Fruit fly (Drosophila melanogaster) whole organism, embryonic: ENCODE measurements around the gene CG13144.

Source experiments
- Atf6 ChIP-seq: fragments of 200-800 bp; sonication (Bioruptor generic); IDR thresholded peaks from 2 replicates; pipeline ENCODE4 v1.3.6; 2022; ENCODE audit warnings: missing biosample characterization, missing genetic modification characterization
- Awh ChIP-seq: fragments of 200-800 bp; sonication (Bioruptor generic); IDR thresholded peaks from 2 replicates; pipeline ENCODE4, ENCODE4 v1.3.6; 2022; ENCODE audit warnings: missing biosample characterization, missing genetic modification characterization
- Blimp-1 ChIP-seq: fragments of 200-800 bp; sonication (Bioruptor generic); optimal IDR thresholded peaks from 3 replicates; lab custom pipeline; 2018; ENCODE audit warnings: missing biosample characterization, missing genetic modification characterization, mild to moderate bottlenecking, moderate library complexity, missing genetic modification reagents
- CG11560 ChIP-seq: fragments of 200-800 bp; sonication (Bioruptor generic); IDR thresholded peaks from 3 replicates; pipeline ENCODE4 v1.3.6; 2022; ENCODE audit warnings: missing biosample characterization, missing genetic modification characterization
- CG11695 ChIP-seq: fragments of 200-800 bp; sonication (Bioruptor generic); IDR thresholded peaks from 3 replicates; pipeline ENCODE4 v1.3.6; 2022; ENCODE audit warnings: missing biosample characterization, missing genetic modification characterization
- CG12104 ChIP-seq: fragments of 200-800 bp; sonication (Bioruptor generic); optimal IDR thresholded peaks from 3 replicates; lab custom pipeline; 2016; ENCODE audit warnings: missing biosample characterization, missing genetic modification characterization
- CG15269 ChIP-seq: fragments of 200-800 bp; sonication (Bioruptor generic); optimal IDR thresholded peaks from 2 replicates; lab custom pipeline; 2018; ENCODE audit warnings: missing biosample characterization, mild to moderate bottlenecking, missing genetic modification characterization, moderate library complexity
- CG15601 ChIP-seq: fragments of 200-800 bp; sonication (Bioruptor generic); optimal IDR thresholded peaks from 3 replicates; lab custom pipeline; 2019; ENCODE audit warnings: missing biosample characterization, mild to moderate bottlenecking, missing genetic modification characterization, moderate library complexity
- CG15696 ChIP-seq: fragments of 200-800 bp; sonication (Bioruptor generic); optimal IDR thresholded peaks from 2 replicates; lab custom pipeline; 2019; ENCODE audit warnings: missing biosample characterization, mild to moderate bottlenecking, missing genetic modification characterization, moderate library complexity
- CG16815 ChIP-seq: fragments of 200-800 bp; sonication (Bioruptor generic); optimal IDR thresholded peaks from 3 replicates; lab custom pipeline; 2017; ENCODE audit warnings: missing biosample characterization, mild to moderate bottlenecking, missing genetic modification characterization
- CG17385 ChIP-seq: fragments of 200-800 bp; sonication (Bioruptor generic); optimal IDR thresholded peaks from 3 replicates; lab custom pipeline; 2018; ENCODE audit warnings: missing biosample characterization, mild to moderate bottlenecking, missing genetic modification characterization
- CG17568 ChIP-seq: fragments of 200-800 bp; sonication (Bioruptor generic); optimal IDR thresholded peaks from 2 replicates; lab custom pipeline; 2018; ENCODE audit warnings: missing biosample characterization, mild to moderate bottlenecking, missing genetic modification characterization, moderate library complexity
- CG18262 ChIP-seq: fragments of 200-800 bp; optimal IDR thresholded peaks from 3 replicates; lab custom pipeline; 2019; ENCODE audit warnings: missing biosample characterization, mild to moderate bottlenecking, missing genetic modification characterization, moderate library complexity
- CG18599 ChIP-seq: fragments of 200-800 bp; sonication (Bioruptor generic); optimal IDR thresholded peaks from 3 replicates; lab custom pipeline; 2017; ENCODE audit warnings: missing biosample characterization, missing genetic modification characterization, mild to moderate bottlenecking, moderate library complexity, missing genetic modification reagents
- CG4282 ChIP-seq: fragments of 200-800 bp; sonication (Bioruptor generic); optimal IDR thresholded peaks from 2 replicates; lab custom pipeline; 2016; ENCODE audit warnings: missing biosample characterization, missing genetic modification characterization
- CG4424 ChIP-seq: fragments of 200-800 bp; sonication (Bioruptor generic); optimal IDR thresholded peaks from 3 replicates; lab custom pipeline; 2016; ENCODE audit warnings: missing biosample characterization, missing genetic modification characterization
- CG5180 ChIP-seq: fragments of 200-800 bp; sonication (Bioruptor generic); optimal IDR thresholded peaks from 3 replicates; lab custom pipeline; 2017; ENCODE audit warnings: missing biosample characterization, missing genetic modification characterization, mild to moderate bottlenecking, moderate library complexity, missing genetic modification reagents
- CG5245 ChIP-seq: fragments of 200-800 bp; sonication (Bioruptor generic); optimal IDR thresholded peaks from 3 replicates; lab custom pipeline; 2016; ENCODE audit warnings: missing biosample characterization, missing genetic modification characterization
- CG9817 ChIP-seq: fragments of 200-800 bp; sonication (Bioruptor generic); optimal IDR thresholded peaks from 2 replicates; lab custom pipeline; 2018; ENCODE audit warnings: missing biosample characterization, mild to moderate bottlenecking, missing genetic modification characterization, moderate library complexity
- CrebB ChIP-seq: fragments of 200-800 bp; sonication (Bioruptor generic); optimal IDR thresholded peaks from 3 replicates; lab custom pipeline; 2018; ENCODE audit warnings: missing biosample characterization, mild to moderate bottlenecking, missing genetic modification characterization
- NK7.1 ChIP-seq: fragments of 200-800 bp; sonication (Bioruptor generic); optimal IDR thresholded peaks from 3 replicates; lab custom pipeline; 2016; ENCODE audit warnings: missing biosample characterization, missing genetic modification characterization
- Nf-YA ChIP-seq: fragments of 200-800 bp; sonication (Bioruptor generic); IDR thresholded peaks from 2 replicates; pipeline ENCODE4 v1.3.6; 2022; ENCODE audit warnings: missing biosample characterization, missing genetic modification characterization
- Oli ChIP-seq: fragments of 200-800 bp; sonication (Bioruptor generic); optimal IDR thresholded peaks from 2 replicates; lab custom pipeline; 2018; ENCODE audit warnings: missing biosample characterization, mild to moderate bottlenecking, missing genetic modification characterization, moderate library complexity
- Poxn ChIP-seq: fragments of 200-800 bp; sonication (Bioruptor generic); IDR thresholded peaks from 2 replicates; pipeline ENCODE4 v1.3.6; 2022; ENCODE audit warnings: missing biosample characterization, missing genetic modification characterization
- Ptx1 ChIP-seq: fragments of 200-800 bp; sonication (Bioruptor generic); IDR thresholded peaks from 2 replicates; pipeline ENCODE4 v1.3.6; 2022; ENCODE audit warnings: missing biosample characterization, missing genetic modification characterization
- Sin3A ChIP-seq: fragments of >200 bp; optimal IDR thresholded peaks from 2 replicates; lab custom pipeline; 2018
- Spps ChIP-seq: fragments of 200-800 bp; sonication (Bioruptor generic); optimal IDR thresholded peaks from 2 replicates; lab custom pipeline; 2018; ENCODE audit warnings: missing biosample characterization, mild to moderate bottlenecking, missing genetic modification characterization
- Ssrp ChIP-seq: fragments of 200-800 bp; sonication (Bioruptor generic); optimal IDR thresholded peaks from 2 replicates; lab custom pipeline; 2018; ENCODE audit warnings: missing biosample characterization, mild to moderate bottlenecking, missing genetic modification characterization, moderate library complexity
- Taf1 ChIP-seq: fragments of 200-800 bp; sonication (Bioruptor generic); IDR thresholded peaks from 2 replicates; pipeline ENCODE4 v1.3.6; 2022; ENCODE audit warnings: missing biosample characterization, missing genetic modification characterization
- ase ChIP-seq: fragments of 200-800 bp; sonication (Bioruptor generic); IDR thresholded peaks from 3 replicates; pipeline ENCODE4 v1.3.6; 2022; ENCODE audit warnings: missing biosample characterization, missing genetic modification characterization
- bowl ChIP-seq: fragments of 200-800 bp; sonication (Bioruptor generic); IDR thresholded peaks from 2 replicates; pipeline ENCODE4 v1.3.6; 2022; ENCODE audit warnings: missing biosample characterization, missing genetic modification characterization
- chinmo ChIP-seq: fragments of 200-800 bp; sonication (Bioruptor generic); IDR thresholded peaks from 4 replicates; pipeline ENCODE4 v1.3.6; 2022; ENCODE audit warnings: missing biosample characterization, missing genetic modification characterization; ENCODE audit not compliant: partially characterized antibody
- crol ChIP-seq: fragments of 200-800 bp; sonication (Bioruptor generic); IDR thresholded peaks from 2 replicates; pipeline ENCODE4 v1.3.6; 2022; ENCODE audit warnings: missing biosample characterization, missing genetic modification characterization
- dpn ChIP-seq, 2 experiments: fragments of 200-800 bp; sonication (Bioruptor generic); optimal IDR thresholded peaks; 3 replicates each; lab custom pipeline; 2016; ENCODE audit warnings: missing biosample characterization in 2 of 2, missing genetic modification characterization in 2 of 2
- exex ChIP-seq: fragments of 200-800 bp; sonication (Bioruptor generic); optimal IDR thresholded peaks from 4 replicates; lab custom pipeline; 2018; ENCODE audit warnings: missing biosample characterization, mild to moderate bottlenecking, missing genetic modification characterization, moderate library complexity
- grau ChIP-seq: fragments of 200-800 bp; optimal IDR thresholded peaks from 3 replicates; lab custom pipeline; 2019; ENCODE audit warnings: missing biosample characterization, mild to moderate bottlenecking, missing genetic modification characterization, moderate library complexity
- h ChIP-seq: fragments of >200 bp; optimal IDR thresholded peaks from 2 replicates; lab custom pipeline; 2017
- her ChIP-seq: fragments of 200-800 bp; sonication (Bioruptor generic); optimal IDR thresholded peaks from 2 replicates; lab custom pipeline; 2016; ENCODE audit warnings: missing biosample characterization, missing genetic modification characterization
- hkb ChIP-seq, 2 experiments: fragments of 200-800 bp in 1 of 2; fragments of >200 bp in 1 of 2; sonication (Bioruptor generic) in 1 of 2; IDR thresholded peaks in 1 of 2; optimal IDR thresholded peaks in 1 of 2; 2 replicates each; pipeline versions ENCODE4 v1.3.6 to Lab custom; 2017 to 2022; ENCODE audit warnings: missing biosample characterization in 1 of 2, missing genetic modification characterization in 1 of 2
- jing ChIP-seq: fragments of 200-800 bp; sonication (Bioruptor generic); optimal IDR thresholded peaks from 2 replicates; lab custom pipeline; 2018; ENCODE audit warnings: missing biosample characterization, mild to moderate bottlenecking, missing genetic modification characterization
- mld ChIP-seq: fragments of 200-800 bp; sonication (Bioruptor generic); IDR thresholded peaks from 3 replicates; pipeline ENCODE4 v1.3.6; 2022; ENCODE audit warnings: missing biosample characterization, missing genetic modification characterization; ENCODE audit not compliant: partially characterized antibody
- pzg ChIP-seq: fragments of 200-800 bp; sonication (Bioruptor generic); optimal IDR thresholded peaks from 3 replicates; lab custom pipeline; 2018; ENCODE audit warnings: missing biosample characterization, mild to moderate bottlenecking, missing genetic modification characterization, moderate library complexity
- repo ChIP-seq: fragments of 200-800 bp; sonication (Bioruptor generic); optimal IDR thresholded peaks from 2 replicates; lab custom pipeline; 2016; ENCODE audit warnings: missing biosample characterization, missing genetic modification characterization
- salm ChIP-seq: fragments of 200-800 bp; sonication (Bioruptor generic); optimal IDR thresholded peaks from 2 replicates; lab custom pipeline; 2018; ENCODE audit warnings: missing biosample characterization, mild to moderate bottlenecking, missing genetic modification characterization
- sens ChIP-seq: fragments of 200-800 bp; sonication (Bioruptor generic); peaks from one replicate; lab custom pipeline; 2016; ENCODE audit warnings: missing biosample characterization, missing genetic modification characterization
- sens-2 ChIP-seq: fragments of 200-800 bp; sonication (Bioruptor generic); IDR thresholded peaks from 2 replicates; pipeline ENCODE4 v1.3.6; 2022; ENCODE audit warnings: missing biosample characterization, missing genetic modification characterization
- slou ChIP-seq: fragments of 200-800 bp; sonication (Bioruptor generic); optimal IDR thresholded peaks from 3 replicates; lab custom pipeline; 2016; ENCODE audit warnings: missing biosample characterization, missing genetic modification characterization
- sug ChIP-seq: fragments of 200-800 bp; optimal IDR thresholded peaks from 2 replicates; lab custom pipeline; 2019; ENCODE audit warnings: missing biosample characterization, mild to moderate bottlenecking, missing genetic modification characterization, moderate library complexity
- tin ChIP-seq: fragments of 200-800 bp; sonication (Bioruptor generic); optimal IDR thresholded peaks from 3 replicates; lab custom pipeline; 2016; ENCODE audit warnings: missing biosample characterization, missing genetic modification characterization
- toy ChIP-seq: fragments of 200-800 bp; sonication (Bioruptor generic); IDR thresholded peaks from 2 replicates; pipeline ENCODE4 v1.3.6; 2022; ENCODE audit warnings: missing biosample characterization, missing genetic modification characterization
- ttk ChIP-seq: fragments of 200-800 bp; sonication (Bioruptor generic); IDR thresholded peaks from 2 replicates; pipeline ENCODE4 v2.1.2; 2022; ENCODE audit warnings: missing biosample characterization, missing genetic modification characterization
- z ChIP-seq: fragments of 200-800 bp; sonication (Bioruptor generic); IDR thresholded peaks from 3 replicates; pipeline ENCODE4 v1.3.6; 2022; ENCODE audit warnings: missing biosample characterization, missing genetic modification characterization
- zf30C ChIP-seq: fragments of 200-800 bp; sonication (Bioruptor generic); optimal IDR thresholded peaks from 3 replicates; lab custom pipeline; 2018; ENCODE audit warnings: missing biosample characterization, mild to moderate bottlenecking, missing genetic modification characterization
- zfh1 ChIP-seq: fragments of 200-800 bp; sonication (Bioruptor generic); IDR thresholded peaks from 3 replicates; pipeline ENCODE4 v1.3.6; 2022; ENCODE audit warnings: missing biosample characterization, missing genetic modification characterization

CG13144 gene

DNA sequence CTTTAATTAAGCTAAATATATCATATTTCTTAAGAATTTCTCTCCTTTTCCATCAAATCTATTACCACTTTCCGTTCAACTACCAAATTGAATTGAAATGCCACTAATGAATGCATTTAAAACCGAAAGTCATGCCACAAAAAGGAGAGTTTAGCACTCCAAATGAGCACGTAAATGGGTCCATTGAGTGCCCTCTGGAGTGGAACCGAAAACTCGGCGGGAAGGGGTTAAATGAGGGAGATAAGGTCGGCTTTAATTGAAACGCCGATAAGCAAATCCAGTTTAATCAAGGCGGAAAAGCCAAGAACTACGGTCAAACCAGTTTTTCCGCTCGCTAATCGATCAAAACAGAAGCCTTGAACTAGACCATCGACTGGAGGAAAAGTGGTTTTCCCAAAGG lies 14.1 kb upstream of the CG13144 start (continued):
- TF ChIP-seq Ptx1 (GFP tag; lab: Robert Waterston, UW) (no peak), tin (GFP tag; lab: Kevin White, UChicago) (no peak), Ssrp (tag; lab: Kevin White, UChicago) (no peak), sug (tag; lab: Kevin White, UChicago) (no peak), toy (GFP tag; lab: Robert Waterston, UW) (no peak), Oli (tag; lab: Kevin White, UChicago) (no peak), mld (GFP tag; lab: Robert Waterston, UW) (no peak), NK7.1 (no peak), sens (GFP tag; lab: Kevin White, UChicago) (peak; percentile 46), CG16815 (no peak), CG9817 (no peak), exex (tag; lab: Kevin White, UChicago) (no peak), Blimp-1 (GFP tag; lab: Kevin White, UChicago) (peak; percentile 60), Taf1 (GFP tag; lab: Robert Waterston, UW) (no peak), h (lab: Kevin White, UChicago) (no peak), crol (GFP tag; lab: Robert Waterston, UW) (no peak), CG11695 (GFP tag; lab: Robert Waterston, UW) (no peak), ase (GFP tag; lab: Robert Waterston, UW) (no peak), CG12104 (no peak), CG17385 (GFP tag; lab: Kevin White, UChicago) (no peak), grau (tag; lab: Kevin White, UChicago) (no peak), CG11560 (tag; lab: Robert Waterston, UW) (no peak), Poxn (GFP tag; lab: Robert Waterston, UW) (no peak), CG15269 (tag; lab: Kevin White, UChicago) (no peak), chinmo (GFP tag; lab: Robert Waterston, UW) (0 out of 4 replicates have a peak, but pooled peaks have one; percentile 17), CG4424 (no peak), CG15601 (tag; lab: Kevin White, UChicago) (peak; percentile 57), sens-2 (no peak), ttk (GFP tag; lab: Robert Waterston, UW) (no peak), Spps (tag; lab: Kevin White, UChicago) (no peak), repo (GFP tag; lab: Kevin White, UChicago) (no peak), CG4282 (GFP tag; lab: Kevin White, UChicago) (no peak), Atf6 (GFP tag; lab: Robert Waterston, UW) (no peak), Awh (GFP tag; lab: Robert Waterston, UW) (peak; percentile 76), z (GFP tag; lab: Robert Waterston, UW) (peak; percentile 82), CG18262 (tag; lab: Kevin White, UChicago) (no peak), Nf-YA (GFP tag; lab: Robert Waterston, UW) (no peak), CG5245 (no peak), salm (tag; lab: Kevin White, UChicago) (no peak), bowl (no peak), zf30C (no peak), dpn (GFP tag; optimal IDR thresholded peaks at IDR 0.05; lab: Kevin White, UChicago) (no peak)

- TF ChIP-seq zfh1 (GFP tag; lab: Robert Waterston, UW) (peak; percentile 55; the same call in 2 of the 3 replicates), her (GFP tag; lab: Kevin White, UChicago) (no peak), grau (tag; lab: Kevin White, UChicago) (no peak), CG15696 (tag; lab: Kevin White, UChicago) (peak; percentile 81), CrebB (tag; lab: Kevin White, UChicago) (no peak), slou (GFP tag; lab: Kevin White, UChicago) (no peak), jing (GFP tag; lab: Kevin White, UChicago) (no peak), CG18599 (GFP tag; lab: Kevin White, UChicago) (no peak), hkb (optimal IDR thresholded peaks at IDR 0.05; lab: Kevin White, UChicago) (no peak), hkb (GFP tag; IDR thresholded peaks at IDR 0.05; lab: Robert Waterston, UW) (no peak), pzg (no peak), CG17568 (peak; percentile 8), Sin3A (lab: Kevin White, UChicago) (no peak), Spps (tag; lab: Kevin White, UChicago) (peak; percentile 8), CG5180 (GFP tag; lab: Kevin White, UChicago) (peak; percentile 3)
These were observed 13.6 kb upstream of the CG13144 start for dm6 chr2L:10504895-10505294.
